Worm (Caenorhabditis elegans) whole organism, L4 larva: ENCODE results near the gene col-102.

Source experiments
- T26A8.4 ChIP-seq: fragments of 200-800 bp; sonication (Bioruptor generic); IDR thresholded peaks from 2 replicates; pipeline ENCODE4 v1.3.6; 2022; ENCODE audit warnings: missing genetic modification characterization, missing compliant biosample characterization
- ctbp-1 ChIP-seq: fragments of 200-800 bp; sonication (Bioruptor generic); IDR thresholded peaks from 2 replicates; pipeline ENCODE4 v1.3.6; 2022; ENCODE audit warnings: missing genetic modification reagents, missing genetic modification characterization, missing compliant biosample characterization
- daf-12 ChIP-seq: fragments of 150-350 bp; optimal IDR thresholded peaks from 2 replicates; lab custom pipeline; 2014; ENCODE audit warnings: missing biosample characterization, missing genetic modification reagents, missing genetic modification characterization
- mep-1 ChIP-seq: fragments of 150-350 bp; sonication (generic microtip); optimal IDR thresholded peaks from 3 replicates; lab custom pipeline; 2014; ENCODE audit warnings: missing biosample characterization, missing genetic modification characterization
- nhr-237 ChIP-seq: sonication (generic microtip); optimal IDR thresholded peaks from 2 replicates; lab custom pipeline; 2017; ENCODE audit warnings: missing biosample characterization, missing genetic modification characterization
- unc-62 ChIP-seq, 3 experiments: fragments of 150-350 bp in 1 of 3; sonication (generic microtip); optimal IDR thresholded peaks in 2 of 3; peaks in 1 of 3; 1 replicate in 1 of 3; 2 replicates in 2 of 3; lab custom pipeline; 2014 to 2017; ENCODE audit warnings: missing biosample characterization in 3 of 3, missing genetic modification characterization in 3 of 3, missing genetic modification reagents in 3 of 3, missing genotype in 1 of 3

DNA sequence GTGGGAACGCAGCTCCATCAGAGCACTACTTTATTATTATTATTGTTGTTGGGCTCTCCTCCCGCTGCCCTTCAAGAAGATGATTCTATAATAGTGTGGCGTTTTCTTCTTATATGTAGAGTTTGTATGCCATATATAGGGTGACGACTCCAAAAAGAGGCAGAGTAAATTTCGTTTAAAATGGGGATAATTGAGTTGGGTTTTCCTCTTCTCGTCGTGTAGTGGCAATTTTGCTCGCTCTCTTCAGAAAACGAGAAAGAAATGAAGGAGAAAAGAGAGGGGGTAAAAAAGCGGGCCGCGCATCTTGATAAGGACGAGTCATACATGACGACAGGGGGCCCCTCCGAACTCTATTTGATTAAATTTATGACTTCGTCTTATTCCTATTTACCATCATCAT, 40.8 kb upstream of the col-102 start:
- TF ChIP-seq unc-62 (GFP tag; optimal IDR thresholded peaks at IDR 0.05 in 1 of 2; lab: Kevin White, UChicago) (no peak), unc-62 (tag; optimal IDR thresholded peaks at IDR 0.05; lab: Kevin White, UChicago) (no peak), nhr-237 (no peak), ctbp-1 (GFP tag; lab: Robert Waterston, UW) (0 out of 2 replicates have a peak, but pooled peaks have one; percentile 23), T26A8.4 (no peak), daf-12 (tag; lab: Kevin White, UChicago) (no peak), mep-1 (tag; lab: Kevin White, UChicago) (no peak)
